Fruit fly (Drosophila melanogaster): ENCODE data around the gene mRpL17.

DNA sequence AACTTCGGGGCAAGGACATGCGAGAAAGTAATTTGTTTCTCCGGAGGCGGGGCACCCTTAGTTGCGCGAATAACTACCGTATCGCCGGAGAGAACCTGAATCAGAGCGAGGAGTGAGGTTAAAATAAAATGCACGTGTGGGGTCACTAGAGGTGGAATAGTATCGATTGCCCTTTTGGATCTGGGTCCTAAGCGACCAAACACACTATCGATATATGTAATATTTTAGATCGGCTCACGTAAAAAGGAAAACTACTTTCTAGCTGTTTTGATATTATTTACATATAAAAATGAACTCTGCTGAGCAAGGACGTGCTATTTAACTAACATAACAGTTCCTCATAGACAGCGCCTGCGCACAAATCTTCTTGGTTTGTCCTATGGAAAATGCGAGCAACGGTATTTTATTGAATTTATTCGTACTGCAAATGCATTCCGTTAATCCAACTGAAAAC, 1.8 kb upstream of the mRpL17 start:
- TF ChIP-seq CG15710 (tag; optimal IDR thresholded peaks at IDR 0.05): no peak
- TF ChIP-seq D1 (tag; optimal IDR thresholded peaks at IDR 0.05): no peak
- TF ChIP-seq CG8159 (tag; optimal IDR thresholded peaks at IDR 0.05): no peak
- no peak for TF ChIP-seq rn (GFP tag; IDR thresholded peaks at IDR 0.05)
